Fruit fly (Drosophila melanogaster): ENCODE data around the gene CG1394.

The CG1394 gene

DNA sequence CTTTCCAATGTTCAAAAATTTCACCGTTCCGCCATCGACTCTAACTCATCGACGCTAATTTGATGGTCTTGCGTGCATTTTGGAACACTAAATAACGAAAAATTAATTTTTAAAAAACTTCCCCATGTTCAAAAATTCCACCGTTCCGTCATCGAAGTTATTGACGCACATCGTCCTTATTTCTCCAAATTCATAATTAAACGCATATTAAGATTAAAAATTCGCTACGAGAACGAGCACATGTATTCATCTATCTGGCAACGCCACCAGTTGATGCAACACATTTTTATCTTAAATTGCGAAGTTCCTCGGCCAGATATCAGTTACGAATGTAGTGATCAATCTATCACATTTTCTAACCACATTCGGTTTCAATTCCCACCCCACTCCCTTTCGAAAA, 21.3 kb downstream of the CG1394 start, which contains the start of gene Lint-1 (continued):
- TF ChIP-seq prd (optimal IDR thresholded peaks at IDR 0.05) (no peak), prd (GFP tag; IDR thresholded peaks at IDR 0.05) (peak; percentile 46; the same call in 1 of the 3 replicates), tx (GFP tag; optimal IDR thresholded peaks at IDR 0.05) (no peak), CG5180 (GFP tag; optimal IDR thresholded peaks at IDR 0.05) (no peak), CG2712 (tag; optimal IDR thresholded peaks at IDR 0.05) (peak; percentile 7), Chrac-16 (GFP tag; optimal IDR thresholded peaks at IDR 0.05) (no peak), so (GFP tag; IDR thresholded peaks at IDR 0.05) (no peak), Xrp1 (GFP tag; IDR thresholded peaks at IDR 0.05) (peak; percentile 28; the same call in 1 of the 2 replicates), bowl (GFP tag; IDR thresholded peaks at IDR 0.05) (no peak), luna (GFP tag; optimal IDR thresholded peaks at IDR 0.05) (no peak), Dref (GFP tag; IDR thresholded peaks at IDR 0.05) (no peak), D19A (tag; optimal IDR thresholded peaks at IDR 0.05) (no peak), gsb-n (tag; optimal IDR thresholded peaks at IDR 0.05) (peak; percentile 15), sens (GFP tag) (peak; percentile 80), nerfin-2 (GFP tag; IDR thresholded peaks at IDR 0.05; ENCODE audit: partially characterized antibody) (no peak), grau (tag; optimal IDR thresholded peaks at IDR 0.05) (no peak), gcm (GFP tag; optimal IDR thresholded peaks at IDR 0.05) (no peak), CG9609 (GFP tag; optimal IDR thresholded peaks at IDR 0.05) (no peak), HmgZ (tag; optimal IDR thresholded peaks at IDR 0.05) (no peak), Hey (tag; optimal IDR thresholded peaks at IDR 0.05) (no peak), CG30431 (GFP tag; optimal IDR thresholded peaks at IDR 0.05) (no peak), Opbp (GFP tag; IDR thresholded peaks at IDR 0.05; ENCODE audit: partially characterized antibody) (no peak), CG8281 (tag; optimal IDR thresholded peaks at IDR 0.05) (no peak), ara (GFP tag; IDR thresholded peaks at IDR 0.05) (no peak), Oaz (GFP tag; IDR thresholded peaks at IDR 0.05) (no peak), scrt (GFP tag; optimal IDR thresholded peaks at IDR 0.05) (no peak), tll (GFP tag; optimal IDR thresholded peaks at IDR 0.05) (no peak), sc (optimal IDR thresholded peaks at IDR 0.05) (no peak), sc (GFP tag; optimal IDR thresholded peaks at IDR 0.05) (no peak), jumu (GFP tag; optimal IDR thresholded peaks at IDR 0.05) (peak; percentile 7), ci (GFP tag; IDR thresholded peaks at IDR 0.05) (no peak), CG11695 (GFP tag; IDR thresholded peaks at IDR 0.05) (no peak), tgo (GFP tag; IDR thresholded peaks at IDR 0.05) (no peak), CG30020 (tag; optimal IDR thresholded peaks at IDR 0.05) (peak; percentile 68), Hsf (GFP tag; optimal IDR thresholded peaks at IDR 0.05) (peak; percentile 5), HHEX (GFP tag; optimal IDR thresholded peaks at IDR 0.05) (no peak), CG4424 (GFP tag; optimal IDR thresholded peaks at IDR 0.05) (no peak), kni (GFP tag; optimal IDR thresholded peaks at IDR 0.05) (no peak), chm (GFP tag; IDR thresholded peaks at IDR 0.05) (no peak), CG18262 (tag; optimal IDR thresholded peaks at IDR 0.05) (no peak), CG6175 (GFP tag; IDR thresholded peaks at IDR 0.05) (no peak), hb (GFP tag; IDR thresholded peaks at IDR 0.05; ENCODE audit: partially characterized antibody) (no peak), CG10565 (GFP tag; optimal IDR thresholded peaks at IDR 0.05) (no peak), Dad (GFP tag; optimal IDR thresholded peaks at IDR 0.05) (no peak), gsb (GFP tag; IDR thresholded peaks at IDR 0.05) (no peak), dmrt99B (tag; optimal IDR thresholded peaks at IDR 0.05) (no peak), CG17186 (GFP tag; optimal IDR thresholded peaks at IDR 0.05) (no peak), Sry-δ (GFP tag; optimal IDR thresholded peaks at IDR 0.05) (peak; percentile 33), ranshi (GFP tag; IDR thresholded peaks at IDR 0.05) (no peak), CG31388 (GFP tag; optimal IDR thresholded peaks at IDR 0.05) (no peak), run (tag; optimal IDR thresholded peaks at IDR 0.05) (no peak), Dbx (GFP tag; IDR thresholded peaks at IDR 0.05) (no peak), fd64A (GFP tag; optimal IDR thresholded peaks at IDR 0.05) (no peak)
